Worm (Caenorhabditis elegans) whole organism, L4 larva: ENCODE data around the gene laat-1.
A peak's percentile ranks its signal among the peaks of the same experiment; 100 is the strongest.

Experiments used
- F10B5.3 ChIP-seq: sonication (generic microtip); optimal IDR thresholded peaks from 2 replicates; lab custom pipeline; 2016; ENCODE audit warnings: mild to moderate bottlenecking, missing genetic modification characterization, missing compliant biosample characterization
- T20F7.1 ChIP-seq: fragments of 200-800 bp; sonication (Bioruptor generic); optimal IDR thresholded peaks from 2 replicates; lab custom pipeline; 2018; ENCODE audit warnings: mild to moderate bottlenecking, missing genetic modification characterization, missing compliant biosample characterization
- T26A8.4 ChIP-seq: fragments of 200-800 bp; sonication (Bioruptor generic); IDR thresholded peaks from 2 replicates; pipeline ENCODE4 v1.3.6; 2022; ENCODE audit warnings: missing genetic modification characterization, missing compliant biosample characterization
- Y105C5A.15 ChIP-seq: fragments of 200-800 bp; sonication (Bioruptor generic); IDR thresholded peaks from 2 replicates; pipeline ENCODE4 v1.3.6; 2022; ENCODE audit warnings: missing genetic modification characterization, missing compliant biosample characterization
- Y5F2A.4 ChIP-seq: fragments of 200-800 bp; sonication (Bioruptor generic); optimal IDR thresholded peaks from 2 replicates; lab custom pipeline; 2018; ENCODE audit warnings: mild to moderate bottlenecking, missing genetic modification characterization, missing compliant biosample characterization
- aha-1 ChIP-seq: fragments of 150-350 bp; peaks from one replicate; lab custom pipeline; 2014; ENCODE audit warnings: missing biosample characterization, missing genetic modification characterization
- arid-1 ChIP-seq: fragments of 200-800 bp; sonication (Bioruptor generic); conservative IDR thresholded peaks from 2 replicates; pipeline ENCODE4 v1.3.6; 2022; ENCODE audit warnings: missing genetic modification reagents, missing genetic modification characterization, missing compliant biosample characterization
- ceh-20 ChIP-seq: fragments of 200-800 bp; sonication (Bioruptor generic); IDR thresholded peaks from 2 replicates; pipeline ENCODE4 v1.3.6; 2022; ENCODE audit warnings: missing genetic modification reagents, missing genetic modification characterization, missing compliant biosample characterization
- ceh-28 ChIP-seq: fragments of 150-350 bp; optimal IDR thresholded peaks from 2 replicates; lab custom pipeline; 2014; ENCODE audit warnings: missing biosample characterization, missing genetic modification reagents, missing genetic modification characterization
- ceh-44 ChIP-seq: fragments of 200-800 bp; sonication (Bioruptor generic); IDR thresholded peaks from 2 replicates; pipeline ENCODE4 v1.3.6; 2022; ENCODE audit warnings: missing genetic modification reagents, missing genetic modification characterization, missing compliant biosample characterization
- cey-2 ChIP-seq: sonication (generic microtip); optimal IDR thresholded peaks from 3 replicates; lab custom pipeline; 2017; ENCODE audit warnings: missing genetic modification characterization, mild to moderate bottlenecking, missing compliant biosample characterization, antibody characterized with exemption, borderline replicate concordance; ENCODE audit not compliant: insufficient read depth
- daf-16 ChIP-seq, 3 experiments: sonication (generic microtip); optimal IDR thresholded peaks; 2 replicates each; lab custom pipeline; 2016 to 2017; ENCODE audit warnings: missing genetic modification characterization in 3 of 3, missing genetic modification reagents in 3 of 3, mild to moderate bottlenecking in 2 of 3, missing compliant biosample characterization in 2 of 3, missing biosample characterization in 1 of 3, moderate library complexity in 1 of 3
- daf-19 ChIP-seq: fragments of 200-800 bp; sonication (Bioruptor generic); conservative IDR thresholded peaks from 2 replicates; pipeline ENCODE4 v1.3.6; 2022; ENCODE audit warnings: missing genetic modification characterization, missing compliant biosample characterization
- dmd-6 ChIP-seq: fragments of 200-800 bp; sonication (Bioruptor generic); IDR thresholded peaks from 2 replicates; pipeline ENCODE4 v1.3.6; 2022; ENCODE audit warnings: missing genetic modification reagents, missing genetic modification characterization, missing compliant biosample characterization
- dpl-1 ChIP-seq: fragments of 150-350 bp; optimal IDR thresholded peaks from 2 replicates; lab custom pipeline; 2014; ENCODE audit warnings: missing biosample characterization, missing genetic modification reagents, missing genetic modification characterization
- duxl-1 ChIP-seq: sonication (generic microtip); optimal IDR thresholded peaks from 2 replicates; lab custom pipeline; 2016; ENCODE audit warnings: mild to moderate bottlenecking, missing genetic modification characterization, moderate library complexity, missing compliant biosample characterization; ENCODE audit not compliant: poor library complexity
- egl-43 ChIP-seq: fragments of 200-800 bp; sonication (Bioruptor generic); IDR thresholded peaks from 2 replicates; pipeline ENCODE4 v1.3.6; 2022; ENCODE audit warnings: missing genetic modification reagents, missing genetic modification characterization, missing compliant biosample characterization
- hif-1 ChIP-seq, 2 experiments: sonication (generic microtip); optimal IDR thresholded peaks; 2 replicates each; lab custom pipeline; 2016 to 2017; ENCODE audit warnings: missing compliant biosample characterization in 2 of 2, missing genetic modification characterization in 2 of 2, missing genetic modification reagents in 2 of 2, missing genotype in 2 of 2, mild to moderate bottlenecking in 1 of 2
- hlh-30 ChIP-seq: sonication (generic microtip); optimal IDR thresholded peaks from 2 replicates; lab custom pipeline; 2017; ENCODE audit warnings: antibody characterized with exemption, mild to moderate bottlenecking, missing genetic modification characterization, missing compliant biosample characterization; ENCODE audit not compliant: insufficient read depth
- hmg-1.1 ChIP-seq: fragments of 200-800 bp; sonication (Bioruptor generic); IDR thresholded peaks from 2 replicates; pipeline ENCODE4 v1.3.6; 2022; ENCODE audit warnings: missing genetic modification reagents, missing genetic modification characterization, missing compliant biosample characterization
- lin-1 ChIP-seq: fragments of 200-800 bp; sonication (Bioruptor generic); IDR thresholded peaks from 2 replicates; pipeline ENCODE4 v1.3.6; 2022; ENCODE audit warnings: missing genetic modification reagents, missing genetic modification characterization, missing compliant biosample characterization
- lin-13 ChIP-seq: fragments of 150-350 bp; optimal IDR thresholded peaks from 2 replicates; lab custom pipeline; 2014; ENCODE audit warnings: missing biosample characterization, missing genetic modification reagents, missing genetic modification characterization
- lin-15B ChIP-seq: fragments of 150-350 bp; sonication (generic microtip); optimal IDR thresholded peaks from 3 replicates; lab custom pipeline; 2014; ENCODE audit warnings: missing biosample characterization, missing genetic modification characterization
- lin-38 ChIP-seq: fragments of 200-800 bp; sonication (Bioruptor generic); IDR thresholded peaks from 2 replicates; pipeline ENCODE4 v1.3.6; 2022; ENCODE audit warnings: missing genetic modification reagents, missing genetic modification characterization, missing compliant biosample characterization
- lsy-2 ChIP-seq, 2 experiments: fragments of 150-350 bp in 1 of 2; sonication (generic microtip) in 1 of 2; optimal IDR thresholded peaks; 2 replicates each; lab custom pipeline; 2014 to 2017; ENCODE audit warnings: missing biosample characterization in 2 of 2, missing genetic modification characterization in 2 of 2
- madf-9 ChIP-seq: fragments of 200-800 bp; sonication (Bioruptor generic); conservative IDR thresholded peaks from 2 replicates; pipeline ENCODE4 v1.3.6; 2022; ENCODE audit warnings: missing genetic modification reagents, missing genetic modification characterization, missing compliant biosample characterization
- mep-1 ChIP-seq: fragments of 150-350 bp; sonication (generic microtip); optimal IDR thresholded peaks from 3 replicates; lab custom pipeline; 2014; ENCODE audit warnings: missing biosample characterization, missing genetic modification characterization
- mxl-2 ChIP-seq: fragments of 200-800 bp; sonication (Bioruptor generic); conservative IDR thresholded peaks from 2 replicates; pipeline ENCODE4 v1.3.6; 2022; ENCODE audit warnings: missing genetic modification reagents, missing genetic modification characterization, missing compliant biosample characterization
- nhr-102 ChIP-seq: sonication (generic microtip); optimal IDR thresholded peaks from 2 replicates; lab custom pipeline; 2016; ENCODE audit warnings: mild to moderate bottlenecking, missing genetic modification characterization, moderate library complexity, missing compliant biosample characterization
- nhr-11 ChIP-seq: fragments of 150-350 bp; optimal IDR thresholded peaks from 2 replicates; lab custom pipeline; 2014; ENCODE audit warnings: missing biosample characterization, missing genetic modification characterization
- nhr-28 ChIP-seq: fragments of 150-350 bp; optimal IDR thresholded peaks from 2 replicates; lab custom pipeline; 2014; ENCODE audit warnings: missing biosample characterization, missing genetic modification characterization
- nhr-6 ChIP-seq: fragments of 150-350 bp; optimal IDR thresholded peaks from 2 replicates; lab custom pipeline; 2014; ENCODE audit warnings: missing biosample characterization, missing genetic modification characterization
- nhr-76 ChIP-seq: fragments of 150-350 bp; optimal IDR thresholded peaks from 2 replicates; lab custom pipeline; 2014; ENCODE audit warnings: missing biosample characterization, missing genetic modification characterization
- nhr-77 ChIP-seq: fragments of 150-350 bp; optimal IDR thresholded peaks from 2 replicates; lab custom pipeline; 2014; ENCODE audit warnings: missing biosample characterization, missing genetic modification characterization
- pqm-1 ChIP-seq: sonication (generic microtip); optimal IDR thresholded peaks from 2 replicates; lab custom pipeline; 2017; ENCODE audit warnings: missing biosample characterization, missing genetic modification characterization
- rbr-2 ChIP-seq: sonication (generic microtip); optimal IDR thresholded peaks from 2 replicates; lab custom pipeline; 2016; ENCODE audit warnings: missing genotype, missing genetic modification characterization, missing compliant biosample characterization
- saeg-2 ChIP-seq: fragments of 200-800 bp; sonication (Bioruptor generic); IDR thresholded peaks from 2 replicates; pipeline ENCODE4 v1.3.6; 2022; ENCODE audit warnings: missing genetic modification reagents, missing genetic modification characterization, missing compliant biosample characterization
- snpc-4 ChIP-seq: fragments of 150-350 bp; optimal IDR thresholded peaks from 2 replicates; lab custom pipeline; 2014; ENCODE audit warnings: missing biosample characterization, missing genetic modification characterization
- unc-62 ChIP-seq, 3 experiments: fragments of 150-350 bp in 1 of 3; sonication (generic microtip); optimal IDR thresholded peaks in 2 of 3; peaks in 1 of 3; 1 replicate in 1 of 3; 2 replicates in 2 of 3; lab custom pipeline; 2014 to 2017; ENCODE audit warnings: missing biosample characterization in 3 of 3, missing genetic modification characterization in 3 of 3, missing genetic modification reagents in 3 of 3, missing genotype in 1 of 3
- vab-7 ChIP-seq: fragments of 200-800 bp; sonication (Bioruptor generic); IDR thresholded peaks from 2 replicates; pipeline ENCODE4 v1.3.6; 2022; ENCODE audit warnings: missing genetic modification reagents, missing genetic modification characterization, missing compliant biosample characterization
- zfp-2 ChIP-seq: sonication (generic microtip); optimal IDR thresholded peaks from 2 replicates; lab custom pipeline; 2016; ENCODE audit warnings: mild to moderate bottlenecking, missing genetic modification characterization, missing compliant biosample characterization
- zip-2 ChIP-seq: fragments of 150-350 bp; optimal IDR thresholded peaks from 2 replicates; lab custom pipeline; 2014; ENCODE audit warnings: missing biosample characterization, missing genetic modification characterization
- ztf-7 ChIP-seq: fragments of 150-350 bp; optimal IDR thresholded peaks from 2 replicates; lab custom pipeline; 2014; ENCODE audit warnings: missing biosample characterization, missing genetic modification characterization

Gene laat-1

ce11 chrII:237721-238120, at the start of gene laat-1:
Gene laat-1 (minus strand): TSS chrII:237821.
- no peak for TF ChIP-seq lin-15B (tag; lab: Kevin White, UChicago)

ce11 chrII:286551-286724, 48.8 kb upstream of the laat-1 start, which contains the start of gene misc-1:
Gene misc-1 (plus strand): TSS chrII:286625.
- TF ChIP-seq zfp-2: no peak
- no peak for TF ChIP-seq nhr-11 (tag; lab: Kevin White, UChicago)
- TF ChIP-seq ceh-28 (tag; lab: Kevin White, UChicago): no peak
- no peak for TF ChIP-seq cey-2 (tag; lab: Kevin White, UChicago)
- no peak for TF ChIP-seq Y5F2A.4
- TF ChIP-seq, all 104 proteins: peak for 0

ce11 chrII:285627-286550, 48.3 kb upstream of the laat-1 start, which contains the start of gene B0432.10:
Gene B0432.10 (minus strand): TSS chrII:286275.
- TF ChIP-seq aha-1 (tag; lab: Kevin White, UChicago): peak; percentile 95
- TF ChIP-seq unc-62 (GFP tag; optimal IDR thresholded peaks at IDR 0.05 in 1 of 2; lab: Kevin White, UChicago): peak in 1 of 2 experiments; percentile 77
- TF ChIP-seq unc-62 (tag; optimal IDR thresholded peaks at IDR 0.05; lab: Kevin White, UChicago): no peak
- peak in 1 of 2 experiments; percentile 91 for TF ChIP-seq lsy-2 (tag; optimal IDR thresholded peaks at IDR 0.05; lab: Kevin White, UChicago)
- TF ChIP-seq madf-9: no peak
- peak; percentile 62; the same call in 1 of the 2 replicates for TF ChIP-seq ceh-20
- peak; percentile 61 for TF ChIP-seq duxl-1 (tag; lab: Kevin White, UChicago)
- TF ChIP-seq mxl-2 (GFP tag; lab: Robert Waterston, UW): no peak
- no peak for TF ChIP-seq zip-2 (tag; lab: Kevin White, UChicago)
- peak; percentile 57 for TF ChIP-seq nhr-28 (tag; lab: Kevin White, UChicago)
- TF ChIP-seq saeg-2 (GFP tag; lab: Robert Waterston, UW): no peak
- peak; percentile 65 for TF ChIP-seq hlh-30 (tag; lab: Kevin White, UChicago)
- TF ChIP-seq arid-1: 0 out of 2 replicates have a peak, but pooled peaks have one; percentile 44
- TF ChIP-seq T20F7.1: peak; percentile 85
- no peak for TF ChIP-seq lin-1 (GFP tag; lab: Robert Waterston, UW)
- peak; percentile 79 for TF ChIP-seq mep-1 (tag; lab: Kevin White, UChicago)
- TF ChIP-seq snpc-4: no peak
- TF ChIP-seq nhr-11 (tag; lab: Kevin White, UChicago): peak; percentile 25
- TF ChIP-seq dpl-1 (GFP tag; lab: Kevin White, UChicago): peak; percentile 96
- peak; percentile 62 for TF ChIP-seq lin-13 (GFP tag; lab: Kevin White, UChicago)
- TF ChIP-seq egl-43 (GFP tag; lab: Robert Waterston, UW): no peak
- no peak for TF ChIP-seq vab-7 (GFP tag; lab: Robert Waterston, UW)
- peak; percentile 19 for TF ChIP-seq pqm-1 (tag; lab: Kevin White, UChicago)
- peak; percentile 64 for TF ChIP-seq rbr-2
- no peak for TF ChIP-seq nhr-76 (tag; lab: Kevin White, UChicago)
- TF ChIP-seq Y105C5A.15 (GFP tag; lab: Robert Waterston, UW): no peak
- peak; percentile 51 for TF ChIP-seq nhr-77 (tag; lab: Kevin White, UChicago)
- TF ChIP-seq ztf-7 (tag; lab: Kevin White, UChicago): peak; percentile 51
- peak; percentile 42; the same call in 1 of the 2 replicates for TF ChIP-seq hmg-1.1 (GFP tag; lab: Robert Waterston, UW)
- TF ChIP-seq daf-16 (GFP tag; optimal IDR thresholded peaks at IDR 0.05; lab: Kevin White, UChicago): no peak
- TF ChIP-seq daf-16 (tag; optimal IDR thresholded peaks at IDR 0.05; lab: Kevin White, UChicago): peak; percentile 45
- peak; percentile 71 for TF ChIP-seq dmd-6
- no peak for TF ChIP-seq Y5F2A.4
- TF ChIP-seq nhr-102 (tag; lab: Kevin White, UChicago): peak; percentile 33
- TF ChIP-seq nhr-6 (tag; lab: Kevin White, UChicago): peak; percentile 20
- TF ChIP-seq lin-15B (tag; lab: Kevin White, UChicago): no peak
- TF ChIP-seq T26A8.4 (GFP tag; lab: Robert Waterston, UW): peak; percentile 69; the same call in 1 of the 2 replicates
- TF ChIP-seq daf-19 (GFP tag; lab: Robert Waterston, UW): 0 out of 2 replicates have a peak, but pooled peaks have one; percentile 20
- peak in 1 of 2 experiments; percentile 7 for TF ChIP-seq hif-1 (tag; optimal IDR thresholded peaks at IDR 0.05; lab: Kevin White, UChicago)
- peak; percentile 86 for TF ChIP-seq lin-38 (GFP tag; lab: Robert Waterston, UW)
- TF ChIP-seq F10B5.3 (tag; lab: Kevin White, UChicago): peak; percentile 51
- TF ChIP-seq ceh-44 (GFP tag; lab: Robert Waterston, UW): no peak
